Fruit fly (Drosophila melanogaster) whole organism, embryonic: ENCODE data around the gene uif.

Source experiments
- Ada2b ChIP-seq: fragments of 200-800 bp; sonication (Bioruptor generic); IDR thresholded peaks from 2 replicates; pipeline ENCODE4 v1.3.6; 2022; ENCODE audit warnings: missing biosample characterization, missing genetic modification characterization
- B-H1 ChIP-seq: fragments of 200-800 bp; sonication (Bioruptor generic); IDR thresholded peaks from 3 replicates; pipeline ENCODE4 v1.3.6; 2022; ENCODE audit warnings: missing biosample characterization, missing genetic modification characterization
- CG1024 ChIP-seq: fragments of 200-800 bp; sonication (Bioruptor generic); IDR thresholded peaks from 2 replicates; pipeline ENCODE4 v1.3.6; 2022; ENCODE audit warnings: missing biosample characterization, missing genetic modification characterization
- CG16813 ChIP-seq: fragments of 200-800 bp; sonication (Bioruptor generic); IDR thresholded peaks from 3 replicates; pipeline ENCODE4 v1.3.6; 2022; ENCODE audit warnings: missing biosample characterization, missing genetic modification characterization; ENCODE audit not compliant: partially characterized antibody
- CG17802 ChIP-seq: fragments of 200-800 bp; sonication (Bioruptor generic); optimal IDR thresholded peaks from 2 replicates; lab custom pipeline; 2018; ENCODE audit warnings: missing biosample characterization, mild to moderate bottlenecking, missing genetic modification characterization, moderate library complexity
- CG18764 ChIP-seq: fragments of 200-800 bp; sonication (Bioruptor generic); optimal IDR thresholded peaks from 3 replicates; lab custom pipeline; 2016; ENCODE audit warnings: missing biosample characterization, missing genetic modification characterization
- CG31365 ChIP-seq: fragments of 200-800 bp; sonication (Bioruptor generic); optimal IDR thresholded peaks from 2 replicates; lab custom pipeline; 2018; ENCODE audit warnings: missing biosample characterization, mild to moderate bottlenecking, missing genetic modification characterization
- CG32532 ChIP-seq: fragments of 200-800 bp; sonication (Bioruptor generic); IDR thresholded peaks from 2 replicates; pipeline ENCODE4 v1.3.6; 2022; ENCODE audit warnings: missing biosample characterization, missing genetic modification characterization
- CG34224 ChIP-seq: fragments of 200-800 bp; sonication (Bioruptor generic); IDR thresholded peaks from 3 replicates; pipeline ENCODE4 v1.3.6; 2022; ENCODE audit warnings: missing biosample characterization, missing genetic modification characterization; ENCODE audit not compliant: partially characterized antibody
- CG34376 ChIP-seq: fragments of 200-800 bp; sonication (Bioruptor generic); optimal IDR thresholded peaks from 2 replicates; lab custom pipeline; 2018; ENCODE audit warnings: missing biosample characterization, mild to moderate bottlenecking, missing genetic modification characterization
- CG42726 ChIP-seq: fragments of 200-800 bp; sonication (Bioruptor generic); IDR thresholded peaks from 2 replicates; pipeline ENCODE4 v1.3.6; 2022; ENCODE audit warnings: missing biosample characterization, missing genetic modification characterization; ENCODE audit not compliant: partially characterized antibody
- CG6854 ChIP-seq: fragments of 200-800 bp; sonication (Bioruptor generic); optimal IDR thresholded peaks from 3 replicates; lab custom pipeline; 2017; ENCODE audit warnings: missing biosample characterization, mild to moderate bottlenecking, missing genetic modification characterization
- CG7372 ChIP-seq: fragments of 200-800 bp; sonication (Bioruptor generic); IDR thresholded peaks from 2 replicates; pipeline ENCODE4 v1.3.6; 2022; ENCODE audit warnings: missing biosample characterization, missing genetic modification characterization
- CG7963 ChIP-seq: fragments of 200-800 bp; sonication (Bioruptor generic); IDR thresholded peaks from 3 replicates; pipeline ENCODE4 v1.3.6; 2022; ENCODE audit warnings: missing biosample characterization, missing genetic modification characterization; ENCODE audit not compliant: partially characterized antibody
- CG8765 ChIP-seq: fragments of 200-800 bp; sonication (Bioruptor generic); IDR thresholded peaks from 2 replicates; pipeline ENCODE4 v1.3.6; 2022; ENCODE audit warnings: missing biosample characterization, missing genetic modification characterization
- CG8924 ChIP-seq: fragments of 200-800 bp; optimal IDR thresholded peaks from 3 replicates; lab custom pipeline; 2019; ENCODE audit warnings: missing biosample characterization, mild to moderate bottlenecking, missing genetic modification characterization, moderate library complexity
- CG9876 ChIP-seq: fragments of 200-800 bp; sonication (Bioruptor generic); optimal IDR thresholded peaks from 2 replicates; lab custom pipeline; 2016; ENCODE audit warnings: missing biosample characterization, missing genetic modification characterization
- Eip74EF ChIP-seq, 2 experiments: fragments of 200-800 bp in 1 of 2; fragments of >200 bp in 1 of 2; sonication (Bioruptor generic) in 1 of 2; optimal IDR thresholded peaks; 2 replicates each; lab custom pipeline; 2017 to 2019; ENCODE audit warnings: missing biosample characterization in 2 of 2, missing genetic modification characterization in 2 of 2, mild to moderate bottlenecking in 1 of 2, moderate library complexity in 1 of 2
- H15 ChIP-seq: fragments of 200-800 bp; sonication (Bioruptor generic); IDR thresholded peaks from 3 replicates; pipeline ENCODE4 v1.3.6; 2022; ENCODE audit warnings: missing biosample characterization, missing genetic modification characterization
- Hmx ChIP-seq: fragments of 200-800 bp; sonication (Bioruptor generic); optimal IDR thresholded peaks from 2 replicates; lab custom pipeline; 2016; ENCODE audit warnings: missing biosample characterization, missing genetic modification characterization
- Hr3 ChIP-seq: fragments of 200-800 bp; sonication (Bioruptor generic); optimal IDR thresholded peaks from 3 replicates; lab custom pipeline; 2016; ENCODE audit warnings: missing biosample characterization, missing genetic modification characterization
- Hr51 ChIP-seq, 2 experiments: fragments of 200-800 bp; sonication (Bioruptor generic); optimal IDR thresholded peaks; 2 replicates in 1 of 2; 3 replicates in 1 of 2; lab custom pipeline; 2016 to 2018; ENCODE audit warnings: missing biosample characterization in 2 of 2, missing genetic modification characterization in 2 of 2, mild to moderate bottlenecking in 1 of 2, moderate library complexity in 1 of 2
- Kr ChIP-seq: fragments of 200-800 bp; sonication (Bioruptor generic); optimal IDR thresholded peaks from 2 replicates; lab custom pipeline; 2017; ENCODE audit warnings: missing biosample characterization, mild to moderate bottlenecking, missing genetic modification characterization
- Mad ChIP-seq: fragments of 200-800 bp; sonication (Bioruptor generic); optimal IDR thresholded peaks from 2 replicates; lab custom pipeline; 2016; ENCODE audit warnings: missing biosample characterization, missing genetic modification characterization
- Myb ChIP-seq: fragments of 200-800 bp; sonication (Bioruptor generic); optimal IDR thresholded peaks from 2 replicates; lab custom pipeline; 2016; ENCODE audit warnings: missing biosample characterization, missing genetic modification characterization
- NFAT ChIP-seq: fragments of 200-800 bp; sonication (Bioruptor generic); IDR thresholded peaks from 2 replicates; pipeline ENCODE4 v1.3.6; 2022; ENCODE audit warnings: missing biosample characterization, missing genetic modification characterization
- NfI ChIP-seq: fragments of 200-800 bp; sonication (Bioruptor generic); optimal IDR thresholded peaks from 3 replicates; lab custom pipeline; 2018; ENCODE audit warnings: missing biosample characterization, mild to moderate bottlenecking, missing genetic modification characterization, moderate library complexity
- Opbp ChIP-seq: fragments of 200-800 bp; sonication (Bioruptor generic); IDR thresholded peaks from 3 replicates; pipeline ENCODE4 v1.3.6; 2022; ENCODE audit warnings: missing biosample characterization, missing genetic modification characterization; ENCODE audit not compliant: partially characterized antibody
- Sox100B ChIP-seq: fragments of 200-800 bp; sonication (Bioruptor generic); optimal IDR thresholded peaks from 3 replicates; lab custom pipeline; 2018; ENCODE audit warnings: missing biosample characterization, mild to moderate bottlenecking, missing genetic modification characterization
- Taf1 ChIP-seq: fragments of 200-800 bp; sonication (Bioruptor generic); IDR thresholded peaks from 2 replicates; pipeline ENCODE4 v1.3.6; 2022; ENCODE audit warnings: missing biosample characterization, missing genetic modification characterization
- bowl ChIP-seq: fragments of 200-800 bp; sonication (Bioruptor generic); IDR thresholded peaks from 2 replicates; pipeline ENCODE4 v1.3.6; 2022; ENCODE audit warnings: missing biosample characterization, missing genetic modification characterization
- cad ChIP-seq: fragments of >200 bp; optimal IDR thresholded peaks from 2 replicates; lab custom pipeline; 2017; ENCODE audit warnings: missing biosample characterization, missing genetic modification characterization
- fd96Cb ChIP-seq: fragments of 200-800 bp; sonication (Bioruptor generic); optimal IDR thresholded peaks from 2 replicates; lab custom pipeline; 2018; ENCODE audit warnings: missing biosample characterization, mild to moderate bottlenecking, missing genetic modification characterization, moderate library complexity
- fu2 ChIP-seq: fragments of 200-800 bp; sonication (Bioruptor generic); optimal IDR thresholded peaks from 2 replicates; lab custom pipeline; 2016; ENCODE audit warnings: missing biosample characterization, missing genetic modification characterization
- h ChIP-seq: fragments of >200 bp; optimal IDR thresholded peaks from 2 replicates; lab custom pipeline; 2017
- her ChIP-seq: fragments of 200-800 bp; sonication (Bioruptor generic); optimal IDR thresholded peaks from 2 replicates; lab custom pipeline; 2016; ENCODE audit warnings: missing biosample characterization, missing genetic modification characterization
- hkb ChIP-seq, 2 experiments: fragments of 200-800 bp in 1 of 2; fragments of >200 bp in 1 of 2; sonication (Bioruptor generic) in 1 of 2; IDR thresholded peaks in 1 of 2; optimal IDR thresholded peaks in 1 of 2; 2 replicates each; pipeline versions ENCODE4 v1.3.6 to Lab custom; 2017 to 2022; ENCODE audit warnings: missing biosample characterization in 1 of 2, missing genetic modification characterization in 1 of 2
- jumu ChIP-seq: fragments of 200-800 bp; sonication (Bioruptor generic); optimal IDR thresholded peaks from 3 replicates; lab custom pipeline; 2016; ENCODE audit warnings: missing biosample characterization, missing genetic modification characterization
- kni ChIP-seq: fragments of 200-800 bp; sonication (Bioruptor generic); optimal IDR thresholded peaks from 3 replicates; lab custom pipeline; 2017; ENCODE audit warnings: mild to moderate bottlenecking, missing biosample characterization, missing genetic modification reagents, missing genetic modification characterization
- nmo ChIP-seq: fragments of 200-800 bp; sonication (Bioruptor generic); optimal IDR thresholded peaks from 2 replicates; lab custom pipeline; 2018; ENCODE audit warnings: missing biosample characterization, mild to moderate bottlenecking, missing genetic modification characterization, moderate library complexity
- pzg ChIP-seq: fragments of 200-800 bp; sonication (Bioruptor generic); optimal IDR thresholded peaks from 3 replicates; lab custom pipeline; 2018; ENCODE audit warnings: missing biosample characterization, mild to moderate bottlenecking, missing genetic modification characterization, moderate library complexity
- schlank ChIP-seq: fragments of 200-800 bp; sonication (Bioruptor generic); optimal IDR thresholded peaks from 2 replicates; lab custom pipeline; 2018; ENCODE audit warnings: missing biosample characterization, mild to moderate bottlenecking, missing genetic modification characterization
- sens-2 ChIP-seq: fragments of 200-800 bp; sonication (Bioruptor generic); IDR thresholded peaks from 2 replicates; pipeline ENCODE4 v1.3.6; 2022; ENCODE audit warnings: missing biosample characterization, missing genetic modification characterization
- sna ChIP-seq: fragments of 200-800 bp; sonication (Bioruptor generic); IDR thresholded peaks from 2 replicates; pipeline ENCODE4 v1.3.6; 2022; ENCODE audit warnings: missing biosample characterization, missing genetic modification characterization; ENCODE audit not compliant: partially characterized antibody
- sr ChIP-seq: fragments of 200-800 bp; sonication (Bioruptor generic); IDR thresholded peaks from 3 replicates; pipeline ENCODE4 v1.3.6; 2022; ENCODE audit warnings: missing biosample characterization, missing genetic modification characterization
- tap ChIP-seq: fragments of 200-800 bp; optimal IDR thresholded peaks from 3 replicates; lab custom pipeline; 2019; ENCODE audit warnings: missing biosample characterization, mild to moderate bottlenecking, missing genetic modification characterization, moderate library complexity
- tin ChIP-seq: fragments of 200-800 bp; sonication (Bioruptor generic); optimal IDR thresholded peaks from 3 replicates; lab custom pipeline; 2016; ENCODE audit warnings: missing biosample characterization, missing genetic modification characterization
- vnd ChIP-seq: fragments of 200-800 bp; sonication (Bioruptor generic); IDR thresholded peaks from 3 replicates; pipeline ENCODE4 v1.3.6; 2022; ENCODE audit warnings: missing biosample characterization, missing genetic modification characterization; ENCODE audit not compliant: partially characterized antibody
- wdn ChIP-seq: fragments of 200-800 bp; sonication (Bioruptor generic); IDR thresholded peaks from 2 replicates; pipeline ENCODE4 v1.3.6; 2022; ENCODE audit warnings: missing biosample characterization, missing genetic modification characterization

uif gene

dm6 chr2L:7023614-7024259 lies 13.6 kb upstream of the uif start, which contains the start of gene Gart (continued):
- TF ChIP-seq Hr51 (GFP tag; optimal IDR thresholded peaks at IDR 0.05; lab: Kevin White, UChicago) (peak in 1 of 2 experiments; percentile 43), sna (GFP tag; lab: Robert Waterston, UW) (no peak), kni (GFP tag; lab: Kevin White, UChicago) (no peak), Taf1 (GFP tag; lab: Robert Waterston, UW) (peak; percentile 40; the same call in 1 of the 2 replicates), fu2 (GFP tag; lab: Kevin White, UChicago) (peak; percentile 61), CG7372 (peak; percentile 41; the same call in 1 of the 2 replicates), H15 (GFP tag; lab: Robert Waterston, UW) (no peak), bowl (GFP tag; lab: Robert Waterston, UW) (no peak), CG8765 (GFP tag; lab: Robert Waterston, UW) (no peak), CG6854 (GFP tag; lab: Kevin White, UChicago) (no peak), Hmx (peak; percentile 10), sr (GFP tag; lab: Robert Waterston, UW) (no peak), Opbp (GFP tag; lab: Robert Waterston, UW) (no peak), cad (GFP tag; lab: Kevin White, UChicago) (no peak), CG7963 (GFP tag; lab: Robert Waterston, UW) (no peak), CG8924 (tag; lab: Kevin White, UChicago) (peak; percentile 80), Sox100B (GFP tag; lab: Kevin White, UChicago) (no peak), CG1024 (GFP tag; lab: Robert Waterston, UW) (peak; percentile 70), CG16813 (GFP tag; lab: Robert Waterston, UW) (no peak), CG32532 (GFP tag; lab: Robert Waterston, UW) (no peak; the same call in 1 of the 2 replicates), Myb (peak; percentile 53), Kr (no peak), pzg (GFP tag; lab: Kevin White, UChicago) (no peak), CG34376 (peak; percentile 62), B-H1 (GFP tag; lab: Robert Waterston, UW) (no peak; the same call in 2 of the 3 replicates), CG34224 (no peak; the same call in 2 of the 3 replicates), nmo (GFP tag; lab: Kevin White, UChicago) (peak; percentile 50), schlank (tag; lab: Kevin White, UChicago) (peak; percentile 50), Ada2b (GFP tag; lab: Robert Waterston, UW) (peak; percentile 61), NFAT (peak; percentile 36), CG9876 (GFP tag; lab: Kevin White, UChicago) (peak; percentile 59), CG17802 (tag; lab: Kevin White, UChicago) (no peak), fd96Cb (peak; percentile 22), tap (tag; lab: Kevin White, UChicago) (no peak), h (lab: Kevin White, UChicago) (no peak), Eip74EF (GFP tag; optimal IDR thresholded peaks at IDR 0.05; lab: Kevin White, UChicago) (peak in 1 of 2 experiments; percentile 55), wdn (GFP tag; lab: Robert Waterston, UW) (peak; percentile 46; the same call in 1 of the 2 replicates), Mad (GFP tag; lab: Kevin White, UChicago) (peak; percentile 34), CG42726 (GFP tag; lab: Robert Waterston, UW) (no peak), her (GFP tag; lab: Kevin White, UChicago) (peak; percentile 68), jumu (GFP tag; lab: Kevin White, UChicago) (peak; percentile 58), NfI (GFP tag; lab: Kevin White, UChicago) (peak; percentile 61), tin (GFP tag; lab: Kevin White, UChicago) (peak; percentile 62), Hr3 (GFP tag; lab: Kevin White, UChicago) (peak; percentile 55), CG31365 (tag; lab: Kevin White, UChicago) (no peak), CG18764 (GFP tag; lab: Kevin White, UChicago) (no peak), hkb (optimal IDR thresholded peaks at IDR 0.05; lab: Kevin White, UChicago) (no peak), hkb (GFP tag; IDR thresholded peaks at IDR 0.05; lab: Robert Waterston, UW) (peak; percentile 60; the same call in 1 of the 2 replicates), sens-2 (GFP tag; lab: Robert Waterston, UW) (no peak), vnd (no peak)
